Fruit fly (Drosophila melanogaster) whole organism, wandering third instar larva: ENCODE data around the gene Tpr2.
A peak's percentile ranks its signal among the peaks of the same experiment; 100 is the strongest.

Experiments
- Abd-B ChIP-seq: fragments of >200 bp; optimal IDR thresholded peaks from 2 replicates; lab custom pipeline; 2017; ENCODE audit warnings: missing biosample characterization, missing genetic modification characterization
- CG32264 ChIP-seq: fragments of 200-800 bp; sonication (Bioruptor generic); optimal IDR thresholded peaks from 2 replicates; lab custom pipeline; 2016; ENCODE audit warnings: missing biosample characterization, missing genetic modification characterization
- CG9705 ChIP-seq: fragments of 200-800 bp; sonication (Bioruptor generic); optimal IDR thresholded peaks from 2 replicates; lab custom pipeline; 2018; ENCODE audit warnings: missing biosample characterization, mild to moderate bottlenecking, missing genetic modification characterization
- CrebA ChIP-seq: fragments of 200-800 bp; sonication (Bioruptor generic); optimal IDR thresholded peaks from 2 replicates; lab custom pipeline; 2016; ENCODE audit warnings: missing biosample characterization, mild to moderate bottlenecking, missing genetic modification characterization, borderline replicate concordance
- Dfd ChIP-seq: fragments of >200 bp; optimal IDR thresholded peaks from 2 replicates; lab custom pipeline; 2017; ENCODE audit warnings: missing biosample characterization, missing genetic modification characterization
- Dif ChIP-seq: fragments of 200-275, 200-300 bp; sonication (Bioruptor generic); optimal IDR thresholded peaks from 2 replicates; lab custom pipeline; 2018; ENCODE audit warnings: missing biosample characterization, missing genetic modification characterization; ENCODE audit not compliant: partially characterized antibody
- GATAd ChIP-seq: sonication (Bioruptor generic); optimal IDR thresholded peaks from 2 replicates; lab custom pipeline; 2016; ENCODE audit warnings: missing biosample characterization, missing genetic modification characterization
- HLH106 ChIP-seq: fragments of 200-800 bp; optimal IDR thresholded peaks from 3 replicates; lab custom pipeline; 2019; ENCODE audit warnings: missing biosample characterization, mild to moderate bottlenecking, missing genetic modification characterization, moderate library complexity
- Hnf4 ChIP-seq: fragments of 200-800 bp; sonication (Bioruptor generic); optimal IDR thresholded peaks from 2 replicates; lab custom pipeline; 2016; ENCODE audit warnings: missing biosample characterization, mild to moderate bottlenecking, missing genetic modification characterization
- Hr78 ChIP-seq: fragments of >200 bp; optimal IDR thresholded peaks from 2 replicates; lab custom pipeline; 2017; ENCODE audit warnings: missing biosample characterization, missing genetic modification characterization
- Hr83 ChIP-seq: fragments of 200-300 bp; sonication (Bioruptor generic); optimal IDR thresholded peaks from 2 replicates; lab custom pipeline; 2016; ENCODE audit warnings: missing biosample characterization, mild to moderate bottlenecking, missing genetic modification characterization, moderate library complexity; ENCODE audit not compliant: poor library complexity, severe bottlenecking
- Jra ChIP-seq: sonication (Bioruptor generic); optimal IDR thresholded peaks from 2 replicates; lab custom pipeline; 2016; ENCODE audit warnings: missing biosample characterization, missing genetic modification characterization
- Mio ChIP-seq: sonication (Bioruptor generic); optimal IDR thresholded peaks from 2 replicates; lab custom pipeline; 2016; ENCODE audit warnings: missing biosample characterization, missing genetic modification characterization
- Myc ChIP-seq: fragments of >200 bp; optimal IDR thresholded peaks from 2 replicates; lab custom pipeline; 2017
- N ChIP-seq: fragments of >200 bp; optimal IDR thresholded peaks from 2 replicates; lab custom pipeline; 2018; ENCODE audit warnings: missing biosample characterization, missing external identifiers, missing genetic modification characterization
- OdsH ChIP-seq: fragments of 200-800 bp; sonication (Bioruptor generic); optimal IDR thresholded peaks from 2 replicates; lab custom pipeline; 2016; ENCODE audit warnings: missing biosample characterization, mild to moderate bottlenecking, missing genetic modification characterization
- Rel ChIP-seq, 2 experiments: fragments of 200-800 bp; sonication (Bioruptor generic) in 1 of 2; optimal IDR thresholded peaks; 2 replicates in 1 of 2; 3 replicates in 1 of 2; lab custom pipeline; 2016 to 2019; ENCODE audit warnings: mild to moderate bottlenecking in 2 of 2, missing biosample characterization in 2 of 2, missing genetic modification characterization in 2 of 2, moderate library complexity in 1 of 2
- Sp1 ChIP-seq: fragments of 200-800 bp; sonication (Bioruptor generic); optimal IDR thresholded peaks from 3 replicates; lab custom pipeline; 2019; ENCODE audit warnings: missing biosample characterization, mild to moderate bottlenecking, missing genetic modification characterization, moderate library complexity
- Vsx2 ChIP-seq: fragments of 200-300, 225-300 bp; sonication (Bioruptor generic); optimal IDR thresholded peaks from 2 replicates; lab custom pipeline; 2018; ENCODE audit warnings: missing biosample characterization, missing genetic modification characterization; ENCODE audit not compliant: partially characterized antibody
- br ChIP-seq: fragments of 200-800 bp; sonication (Bioruptor generic); optimal IDR thresholded peaks from 2 replicates; lab custom pipeline; 2016; ENCODE audit warnings: missing biosample characterization, missing genetic modification characterization
- brk ChIP-seq: fragments of 200-800 bp; sonication (Bioruptor generic); optimal IDR thresholded peaks from 2 replicates; lab custom pipeline; 2016; ENCODE audit warnings: missing biosample characterization, mild to moderate bottlenecking, missing genetic modification characterization
- dl ChIP-seq, 2 experiments: fragments of 175-275, 200-275 bp in 1 of 2; fragments of 200-275 bp in 1 of 2; sonication (Bioruptor generic); optimal IDR thresholded peaks; lab custom pipeline; 2018; ENCODE audit warnings: mild to moderate bottlenecking in 2 of 2, missing biosample characterization in 2 of 2, missing genetic modification characterization in 2 of 2, moderate library complexity in 2 of 2; ENCODE audit not compliant: partially characterized antibody in 2 of 2, insufficient read depth in 1 of 2
- dmrt93B ChIP-seq: fragments of 200-800 bp; sonication (Bioruptor generic); optimal IDR thresholded peaks from 2 replicates; lab custom pipeline; 2018; ENCODE audit warnings: missing biosample characterization, mild to moderate bottlenecking, missing genetic modification characterization
- dsf ChIP-seq: sonication (Bioruptor generic); optimal IDR thresholded peaks from 2 replicates; lab custom pipeline; 2016; ENCODE audit warnings: missing biosample characterization, missing genetic modification characterization, borderline replicate concordance
- ey ChIP-seq: fragments of 200-800 bp; sonication (Bioruptor generic); optimal IDR thresholded peaks from 2 replicates; lab custom pipeline; 2016; ENCODE audit warnings: missing biosample characterization, missing genetic modification characterization
- foxo ChIP-seq, 2 experiments: fragments of 200-800 bp; sonication (Bioruptor generic); optimal IDR thresholded peaks; 2 replicates in 1 of 2; 3 replicates in 1 of 2; lab custom pipeline; 2016 to 2017; ENCODE audit warnings: missing biosample characterization in 2 of 2, missing genetic modification characterization in 2 of 2
- fru ChIP-seq: fragments of 200-800 bp; sonication (Bioruptor generic); optimal IDR thresholded peaks from 3 replicates; lab custom pipeline; 2016; ENCODE audit warnings: missing biosample characterization, mild to moderate bottlenecking, missing genetic modification characterization
- h ChIP-seq: fragments of 200-800 bp; sonication (Bioruptor generic); optimal IDR thresholded peaks from 3 replicates; lab custom pipeline; 2016; ENCODE audit warnings: missing biosample characterization, mild to moderate bottlenecking, missing genetic modification characterization
- jim ChIP-seq: fragments of 175-275, 200-325 bp; sonication (Bioruptor generic); optimal IDR thresholded peaks from 2 replicates; lab custom pipeline; 2016; ENCODE audit warnings: missing biosample characterization, mild to moderate bottlenecking, missing genetic modification characterization
- lola ChIP-seq: fragments of >200 bp; optimal IDR thresholded peaks from 2 replicates; lab custom pipeline; 2017; ENCODE audit warnings: missing biosample characterization, missing genetic modification characterization
- pan ChIP-seq: fragments of >200 bp; optimal IDR thresholded peaks from 2 replicates; lab custom pipeline; 2017
- psq ChIP-seq: fragments of 200-800 bp; sonication (Bioruptor generic); optimal IDR thresholded peaks from 3 replicates; lab custom pipeline; 2017; ENCODE audit warnings: missing biosample characterization, mild to moderate bottlenecking, missing genetic modification characterization, moderate library complexity
- rgr ChIP-seq: fragments of 200-800 bp; sonication (Bioruptor generic); optimal IDR thresholded peaks from 3 replicates; lab custom pipeline; 2016; ENCODE audit warnings: missing biosample characterization, mild to moderate bottlenecking, missing genetic modification characterization
- sage ChIP-seq: fragments of 200-800 bp; sonication (Bioruptor generic); optimal IDR thresholded peaks from 2 replicates; lab custom pipeline; 2016; ENCODE audit warnings: missing biosample characterization, mild to moderate bottlenecking, missing genetic modification characterization
- sv ChIP-seq: fragments of 200-800 bp; sonication (Bioruptor generic); optimal IDR thresholded peaks from 3 replicates; lab custom pipeline; 2016; ENCODE audit warnings: missing biosample characterization, missing genetic modification characterization
- tai ChIP-seq: sonication (Bioruptor generic); optimal IDR thresholded peaks from 2 replicates; lab custom pipeline; 2016; ENCODE audit warnings: missing biosample characterization, missing genetic modification characterization
- usp ChIP-seq: fragments of >200 bp; optimal IDR thresholded peaks from 2 replicates; lab custom pipeline; 2017; ENCODE audit warnings: missing biosample characterization, missing genetic modification characterization
- woc ChIP-seq: sonication (Bioruptor generic); optimal IDR thresholded peaks from 2 replicates; lab custom pipeline; 2016; ENCODE audit warnings: missing biosample characterization, mild to moderate bottlenecking, missing genetic modification characterization

Gene Tpr2

DNA sequence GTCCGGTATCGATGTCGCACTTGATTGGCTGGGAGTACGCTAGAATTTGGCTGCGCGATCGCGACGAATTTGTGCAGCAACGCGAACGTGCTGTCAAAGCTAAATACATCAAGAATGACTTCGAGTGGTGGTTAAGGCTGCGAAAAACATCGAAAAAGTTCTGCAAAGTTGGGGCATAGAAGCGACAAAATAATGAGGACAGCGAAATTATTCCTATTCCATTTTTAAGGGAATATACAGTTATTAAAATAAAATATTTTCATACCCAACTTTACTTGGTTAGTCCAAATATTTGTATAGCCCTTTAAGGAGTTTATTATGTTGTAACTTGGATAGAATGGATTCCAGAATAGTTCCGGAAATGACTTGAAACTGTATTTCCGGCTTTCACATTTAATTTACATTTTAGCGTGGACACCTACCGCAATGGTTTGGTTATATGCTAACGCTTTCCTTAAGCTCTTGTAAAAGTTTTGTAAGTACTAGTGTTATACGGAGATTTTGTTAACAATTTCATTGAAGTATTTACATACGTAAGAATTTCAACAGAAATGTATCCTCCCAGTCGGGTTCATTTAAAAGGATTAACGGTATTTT lies 51.8 kb downstream of the Tpr2 start:
- no peak for TF ChIP-seq CrebA (GFP tag; lab: Kevin White, UChicago)
- peak in 1 of 2 experiments; percentile 57 for TF ChIP-seq foxo (GFP tag; optimal IDR thresholded peaks at IDR 0.05; lab: Kevin White, UChicago)
- TF ChIP-seq CG9705 = peak; percentile 74
- no peak for TF ChIP-seq Vsx2
- no peak for TF ChIP-seq jim (GFP tag; lab: Kevin White, UChicago)
- no peak for TF ChIP-seq pan (lab: Kevin White, UChicago)
- TF ChIP-seq Hnf4 (GFP tag; lab: Kevin White, UChicago) = peak; percentile 15
- peak; percentile 62 for TF ChIP-seq br (GFP tag; lab: Kevin White, UChicago)
- no peak for TF ChIP-seq GATAd (GFP tag; lab: Kevin White, UChicago)
- no peak for TF ChIP-seq lola (GFP tag; lab: Kevin White, UChicago)
- TF ChIP-seq Dfd = no peak
- TF ChIP-seq N (GFP tag; lab: Kevin White, UChicago) = no peak
- peak; percentile 25 for TF ChIP-seq psq (GFP tag; lab: Kevin White, UChicago)
- TF ChIP-seq usp (GFP tag; lab: Kevin White, UChicago) = no peak
- no peak for TF ChIP-seq brk (GFP tag; lab: Kevin White, UChicago)
- TF ChIP-seq sv (GFP tag; lab: Kevin White, UChicago) = peak; percentile 33
- no peak for TF ChIP-seq tai
- TF ChIP-seq dmrt93B (GFP tag; lab: Kevin White, UChicago) = peak; percentile 81
- no peak for TF ChIP-seq Dif
- TF ChIP-seq woc (GFP tag; lab: Kevin White, UChicago) = no peak
- peak; percentile 86 for TF ChIP-seq rgr (GFP tag; lab: Kevin White, UChicago)
- TF ChIP-seq Abd-B (GFP tag; lab: Kevin White, UChicago) = no peak
- TF ChIP-seq Rel (GFP tag; optimal IDR thresholded peaks at IDR 0.05; lab: Kevin White, UChicago) = no peak
- peak; percentile 6 for TF ChIP-seq Rel (tag; optimal IDR thresholded peaks at IDR 0.05; lab: Kevin White, UChicago)
- no peak for TF ChIP-seq dl (GFP tag; optimal IDR thresholded peaks at IDR 0.05; lab: Kevin White, UChicago; ENCODE audit: insufficient read depth in 1 of 2, partially characterized antibody in 2 of 2)
- TF ChIP-seq CG32264 (GFP tag; lab: Kevin White, UChicago) = no peak
- TF ChIP-seq Hr83 (GFP tag; lab: Kevin White, UChicago) = no peak
- TF ChIP-seq OdsH = peak; percentile 64
- TF ChIP-seq HLH106 (tag; lab: Kevin White, UChicago) = peak; percentile 72
- peak; percentile 17 for TF ChIP-seq ey (GFP tag; lab: Kevin White, UChicago)
- TF ChIP-seq fru = peak; percentile 53
- TF ChIP-seq Hr78 (GFP tag; lab: Kevin White, UChicago) = no peak
- TF ChIP-seq dsf = no peak
- peak; percentile 2 for TF ChIP-seq h (GFP tag; lab: Kevin White, UChicago)
- TF ChIP-seq sage (GFP tag; lab: Kevin White, UChicago) = no peak
- no peak for TF ChIP-seq Myc
- no peak for TF ChIP-seq Jra (GFP tag; lab: Kevin White, UChicago)
- TF ChIP-seq Mio = no peak
- TF ChIP-seq Sp1 = peak; percentile 76

DNA sequence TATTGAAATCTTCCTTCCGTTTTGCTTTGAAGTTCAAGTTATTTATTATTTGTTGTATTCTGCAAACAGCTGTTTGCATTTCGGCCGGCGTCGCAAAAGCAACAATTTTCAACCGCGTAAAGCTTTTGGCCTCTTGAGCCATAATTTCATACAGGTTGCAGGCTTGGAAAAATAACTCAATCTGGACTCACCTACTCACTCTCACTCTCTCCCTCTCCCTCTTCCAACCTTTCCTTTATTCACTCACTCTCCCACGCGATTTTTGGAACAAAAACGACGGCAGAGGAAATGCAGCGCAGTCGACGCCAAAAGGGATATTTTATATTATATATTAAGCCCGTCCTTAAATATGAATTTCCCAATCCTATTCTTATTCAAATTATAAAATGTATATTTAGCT lies 52.6 kb downstream of the Tpr2 start:
- no peak for TF ChIP-seq Abd-B (GFP tag; lab: Kevin White, UChicago)
- TF ChIP-seq Dif = peak; percentile 1
- TF ChIP-seq br (GFP tag; lab: Kevin White, UChicago) = no peak

DNA sequence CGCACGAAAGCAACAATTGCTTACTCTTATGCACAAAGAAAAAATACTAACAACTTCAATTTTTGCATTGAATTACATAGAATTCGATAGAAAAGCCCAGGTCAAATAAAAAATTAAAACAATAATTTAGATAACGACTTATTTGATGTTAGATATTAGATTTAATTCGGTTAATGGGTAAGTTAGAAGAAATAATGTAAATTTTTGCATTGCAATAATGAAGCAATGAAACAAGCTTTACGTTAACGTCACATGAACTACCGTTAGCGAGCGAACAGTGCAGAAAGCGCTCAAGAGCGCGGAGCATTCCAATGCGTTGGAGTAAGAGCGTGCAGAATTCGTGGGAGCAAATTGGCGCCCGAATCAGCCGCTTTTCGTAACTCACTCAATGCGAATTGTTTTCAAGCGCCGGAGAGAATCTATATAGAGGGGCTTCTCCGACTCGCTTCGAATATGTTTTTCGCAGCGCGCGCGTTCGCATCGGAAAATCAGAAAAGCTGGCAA lies 53.3 kb downstream of the Tpr2 start, which contains the start of gene mtgo:
mtgo (plus strand) TSS at position 454 of the 504 bp plus-strand sequence.
- TF ChIP-seq fru = peak; percentile 33
- TF ChIP-seq foxo (GFP tag; optimal IDR thresholded peaks at IDR 0.05; lab: Kevin White, UChicago) = peak in 1 of 2 experiments; percentile 31
- TF ChIP-seq h (GFP tag; lab: Kevin White, UChicago) = no peak
- TF ChIP-seq Dfd = no peak
- peak; percentile 23 for TF ChIP-seq Dif
- no peak for TF ChIP-seq dsf
- peak; percentile 57 for TF ChIP-seq HLH106 (tag; lab: Kevin White, UChicago)
- peak; percentile 15 for TF ChIP-seq psq (GFP tag; lab: Kevin White, UChicago)
- TF ChIP-seq, all 38 proteins: peak for 5
